Worm (Caenorhabditis elegans) whole organism, L1 larva: ENCODE data around the gene nspg-7.2.

Experiments
- alr-1 ChIP-seq: fragments of 200-800 bp; sonication (Bioruptor generic); optimal IDR thresholded peaks from 2 replicates; lab custom pipeline; 2018; ENCODE audit warnings: borderline replicate concordance, mild to moderate bottlenecking, missing genetic modification characterization, missing compliant biosample characterization
- aly-2 ChIP-seq: fragments of 150-350 bp; optimal IDR thresholded peaks from 2 replicates; lab custom pipeline; 2014; ENCODE audit warnings: missing biosample characterization, missing genetic modification characterization
- nhr-28 ChIP-seq: fragments of 150-350 bp; optimal IDR thresholded peaks from 2 replicates; lab custom pipeline; 2014; ENCODE audit warnings: missing biosample characterization, missing genetic modification characterization
- rnt-1 ChIP-seq: sonication (generic microtip); optimal IDR thresholded peaks from 2 replicates; lab custom pipeline; 2016; ENCODE audit warnings: mild to moderate bottlenecking, missing genetic modification characterization, moderate library complexity, missing compliant biosample characterization
- tbx-2 ChIP-seq: sonication (generic microtip); optimal IDR thresholded peaks from 2 replicates; lab custom pipeline; 2016; ENCODE audit warnings: missing genetic modification characterization, missing compliant biosample characterization
- unc-62 ChIP-seq: fragments of 150-350 bp; optimal IDR thresholded peaks from 2 replicates; lab custom pipeline; 2014; ENCODE audit warnings: missing biosample characterization, missing genetic modification reagents, missing genetic modification characterization

ce11 chrIII:3279304-3279703 lies 21.1 kb upstream of the nspg-7.2 start:
- TF ChIP-seq unc-62 (GFP tag; lab: Kevin White, UChicago) (no peak), nhr-28 (tag; lab: Kevin White, UChicago) (no peak), aly-2 (tag; lab: Kevin White, UChicago) (peak; percentile 72), rnt-1 (tag; lab: Kevin White, UChicago) (peak; percentile 85), tbx-2 (tag; lab: Kevin White, UChicago) (peak; percentile 85), alr-1 (no peak)
